Worm (Caenorhabditis elegans) whole organism, midembryonic: Measurements from ENCODE around the gene srsx-13.

ENCODE experiments used
- T22C8.4 ChIP-seq: fragments of 200-800 bp; sonication (Bioruptor generic); IDR thresholded peaks from 2 replicates; pipeline ENCODE4 v1.3.6; 2022; ENCODE audit warnings: missing genetic modification characterization, missing compliant biosample characterization
- cog-1 ChIP-seq: sonication (generic microtip); optimal IDR thresholded peaks from 2 replicates; lab custom pipeline; 2016; ENCODE audit warnings: missing genetic modification characterization, missing compliant biosample characterization
- flt-1 ChIP-seq: fragments of 200-800 bp; sonication (Bioruptor generic); IDR thresholded peaks from 2 replicates; pipeline ENCODE4 v1.3.6; 2022; ENCODE audit warnings: missing genetic modification characterization, missing compliant biosample characterization
- klf-2 ChIP-seq: fragments of 200-800 bp; sonication (Bioruptor generic); conservative IDR thresholded peaks from 2 replicates; pipeline ENCODE4 v1.3.6; 2022; ENCODE audit warnings: missing genetic modification reagents, missing genetic modification characterization, missing compliant biosample characterization
- med-1 ChIP-seq: sonication (generic microtip); optimal IDR thresholded peaks from 2 replicates; lab custom pipeline; 2017; ENCODE audit warnings: missing genetic modification characterization, mild to moderate bottlenecking, missing compliant biosample characterization, antibody characterized with exemption, missing genetic modification reagents; ENCODE audit not compliant: insufficient read depth
- ref-1 ChIP-seq: fragments of 200-800 bp; sonication (Bioruptor generic); conservative IDR thresholded peaks from 2 replicates; pipeline ENCODE4 v1.3.6; 2022; ENCODE audit warnings: missing genetic modification reagents, missing genetic modification characterization, missing compliant biosample characterization
- tab-1 ChIP-seq: fragments of 200-800 bp; sonication (Bioruptor generic); IDR thresholded peaks from 2 replicates; pipeline ENCODE4 v1.3.6; 2022; ENCODE audit warnings: missing genetic modification characterization, missing compliant biosample characterization
- ztf-23 ChIP-seq: fragments of 200-800 bp; sonication (Bioruptor generic); IDR thresholded peaks from 2 replicates; pipeline ENCODE4 v1.3.6; 2022; ENCODE audit warnings: missing genetic modification reagents, missing genetic modification characterization, missing compliant biosample characterization
- ztf-29 ChIP-seq: fragments of 200-800 bp; sonication (Bioruptor generic); IDR thresholded peaks from 2 replicates; pipeline ENCODE4 v1.3.6; 2022; ENCODE audit warnings: missing genetic modification reagents, missing genetic modification characterization, missing compliant biosample characterization

The srsx-13 gene

ce11 chrV:4983091-4983490 is at the start of gene srsx-13:
Gene srsx-13, minus strand, starts transcription at chrV:4983191.
- TF ChIP-seq med-1 = no peak
- TF ChIP-seq klf-2 (GFP tag; lab: Robert Waterston, UW) = no peak
- no peak for TF ChIP-seq ztf-29 (GFP tag; lab: Robert Waterston, UW)
- no peak for TF ChIP-seq T22C8.4 (GFP tag; lab: Robert Waterston, UW)
- no peak for TF ChIP-seq ztf-23 (GFP tag; lab: Robert Waterston, UW)
- TF ChIP-seq ref-1 (GFP tag; lab: Robert Waterston, UW) = no peak

- TF ChIP-seq T22C8.4 (GFP tag; lab: Robert Waterston, UW) (no peak), ztf-23 (GFP tag; lab: Robert Waterston, UW) (no peak), flt-1 (GFP tag; lab: Robert Waterston, UW) (no peak), med-1 (no peak), ref-1 (GFP tag; lab: Robert Waterston, UW) (no peak), ztf-29 (GFP tag; lab: Robert Waterston, UW) (no peak)
These were observed 49.2 kb upstream of the srsx-13 start for ce11 chrV:5032176-5032575.

ce11 chrV:5031764-5032163 is 48.8 kb upstream of the srsx-13 start:
- TF ChIP-seq ztf-29 (GFP tag; lab: Robert Waterston, UW) = no peak

ce11 chrV:5030715-5031114 is 47.7 kb upstream of the srsx-13 start, which contains the start of gene swt-7:
Gene swt-7, minus strand, starts transcription at chrV:5030815.
- TF ChIP-seq flt-1 (GFP tag; lab: Robert Waterston, UW) = no peak
- no peak for TF ChIP-seq med-1
- TF ChIP-seq klf-2 (GFP tag; lab: Robert Waterston, UW) = no peak
- no peak for TF ChIP-seq tab-1
- no peak for TF ChIP-seq T22C8.4 (GFP tag; lab: Robert Waterston, UW)

ce11 chrV:5030212-5030611 is 47.2 kb upstream of the srsx-13 start:
- TF ChIP-seq ztf-29 (GFP tag; lab: Robert Waterston, UW) = no peak
- no peak for TF ChIP-seq T22C8.4 (GFP tag; lab: Robert Waterston, UW)
- TF ChIP-seq tab-1 = no peak
- no peak for TF ChIP-seq flt-1 (GFP tag; lab: Robert Waterston, UW)
- TF ChIP-seq ztf-23 (GFP tag; lab: Robert Waterston, UW) = no peak
- no peak for TF ChIP-seq cog-1 (tag; lab: Kevin White, UChicago)
- TF ChIP-seq klf-2 (GFP tag; lab: Robert Waterston, UW) = no peak
- no peak for TF ChIP-seq med-1
- TF ChIP-seq ref-1 (GFP tag; lab: Robert Waterston, UW) = no peak

ce11 chrV:5027640-5028039 is 44.6 kb upstream of the srsx-13 start, which contains the start of gene cpt-4:
Gene cpt-4, minus strand, starts transcription at chrV:5027723.
- TF ChIP-seq med-1 (no peak), tab-1 (no peak), flt-1 (GFP tag; lab: Robert Waterston, UW) (no peak), ref-1 (GFP tag; lab: Robert Waterston, UW) (no peak), ztf-29 (GFP tag; lab: Robert Waterston, UW) (no peak), cog-1 (tag; lab: Kevin White, UChicago) (no peak), ztf-23 (GFP tag; lab: Robert Waterston, UW) (no peak), T22C8.4 (GFP tag; lab: Robert Waterston, UW) (no peak), klf-2 (GFP tag; lab: Robert Waterston, UW) (no peak)

ce11 chrV:5026438-5026837 is 43.4 kb upstream of the srsx-13 start:
- TF ChIP-seq ztf-23 (GFP tag; lab: Robert Waterston, UW) = no peak
- no peak for TF ChIP-seq ref-1 (GFP tag; lab: Robert Waterston, UW)
- no peak for TF ChIP-seq med-1
- TF ChIP-seq cog-1 (tag; lab: Kevin White, UChicago) = no peak
- TF ChIP-seq flt-1 (GFP tag; lab: Robert Waterston, UW) = no peak
- TF ChIP-seq T22C8.4 (GFP tag; lab: Robert Waterston, UW) = no peak
- TF ChIP-seq klf-2 (GFP tag; lab: Robert Waterston, UW) = no peak
- no peak for TF ChIP-seq tab-1
- TF ChIP-seq ztf-29 (GFP tag; lab: Robert Waterston, UW) = no peak

- TF ChIP-seq tab-1 (no peak), ztf-29 (GFP tag; lab: Robert Waterston, UW) (no peak), klf-2 (GFP tag; lab: Robert Waterston, UW) (no peak), med-1 (no peak), ref-1 (GFP tag; lab: Robert Waterston, UW) (no peak), cog-1 (tag; lab: Kevin White, UChicago) (no peak), flt-1 (GFP tag; lab: Robert Waterston, UW) (no peak), T22C8.4 (GFP tag; lab: Robert Waterston, UW) (no peak), ztf-23 (GFP tag; lab: Robert Waterston, UW) (no peak)
These were observed 40.4 kb upstream of the srsx-13 start for ce11 chrV:5023355-5023754.

- no peak for TF ChIP-seq flt-1 (GFP tag; lab: Robert Waterston, UW)
- TF ChIP-seq tab-1 = no peak
These were observed 35.9 kb upstream of the srsx-13 start, which contains the start of gene srr-4 for ce11 chrV:5018810-5019274. Gene srr-4, plus strand, starts transcription at chrV:5019224.

ce11 chrV:5018067-5018466 is 35.1 kb upstream of the srsx-13 start:
- TF ChIP-seq ztf-29 (GFP tag; lab: Robert Waterston, UW) (no peak), cog-1 (tag; lab: Kevin White, UChicago) (no peak)

ce11 chrV:5016728-5017127 is 33.7 kb upstream of the srsx-13 start:
- TF ChIP-seq ztf-29 (GFP tag; lab: Robert Waterston, UW) = 0 out of 2 replicates have a peak, but pooled peaks have one; percentile 10
- no peak for TF ChIP-seq ztf-23 (GFP tag; lab: Robert Waterston, UW)
